Worm (Caenorhabditis elegans): ENCODE measurements around the gene F54D5.15.

ce11 chrII:11556338-11556737, 7.7 kb downstream of the F54D5.15 start, which contains the start of gene F54D5.17:
- no peak for TF ChIP-seq flt-1 (GFP tag; IDR thresholded peaks at IDR 0.05)
- no peak for TF ChIP-seq klf-2 (GFP tag; conservative IDR thresholded peaks at IDR 0.05)
- TF ChIP-seq cog-1 (tag; optimal IDR thresholded peaks at IDR 0.05) = no peak
- no peak for TF ChIP-seq T22C8.4 (GFP tag; IDR thresholded peaks at IDR 0.05)
- no peak for TF ChIP-seq ref-1 (GFP tag; conservative IDR thresholded peaks at IDR 0.05)

Data from whole organism, midembryonic.